Worm (Caenorhabditis elegans): Measurements from ENCODE around the gene D1014.2.

The D1014.2 gene

ce11 chrV:8190016-8190415 is 46.3 kb downstream of the D1014.2 start, which contains the start of gene F20D6.12:
Gene F20D6.12, minus strand, starts transcription at chrV:8190116.
- TF ChIP-seq F16B12.6 (tag; optimal IDR thresholded peaks at IDR 0.05) = no peak
- no peak for TF ChIP-seq hlh-17 (GFP tag; optimal IDR thresholded peaks at IDR 0.05; ENCODE audit: borderline replicate concordance)
- TF ChIP-seq nhr-47 (tag; optimal IDR thresholded peaks at IDR 0.05) = no peak
- TF ChIP-seq dsc-1 (tag; optimal IDR thresholded peaks at IDR 0.05) = no peak
- no peak for TF ChIP-seq pqm-1 (tag; optimal IDR thresholded peaks at IDR 0.05)
- TF ChIP-seq alr-1 (tag; optimal IDR thresholded peaks at IDR 0.05; ENCODE audit: borderline replicate concordance) = no peak
- no peak for TF ChIP-seq lir-3 (tag; optimal IDR thresholded peaks at IDR 0.05; ENCODE audit: poor library complexity)
- no peak for TF ChIP-seq hpl-2 (GFP tag; optimal IDR thresholded peaks at IDR 0.05)
- no peak for TF ChIP-seq swsn-7 (tag; optimal IDR thresholded peaks at IDR 0.05)
- no peak for TF ChIP-seq lin-13 (GFP tag; optimal IDR thresholded peaks at IDR 0.05)
- no peak for TF ChIP-seq mab-9 (GFP tag; IDR thresholded peaks at IDR 0.05)
- TF ChIP-seq snpc-4 (tag; optimal IDR thresholded peaks at IDR 0.05) = no peak
- no peak for TF ChIP-seq fkh-4 (tag; optimal IDR thresholded peaks at IDR 0.05; ENCODE audit: borderline replicate concordance)
- no peak for TF ChIP-seq tbx-2 (tag; optimal IDR thresholded peaks at IDR 0.05)
- no peak for TF ChIP-seq skn-1 (tag; optimal IDR thresholded peaks at IDR 0.05)
- no peak for TF ChIP-seq pag-3 (tag; optimal IDR thresholded peaks at IDR 0.05; ENCODE audit: borderline replicate concordance, insufficient read depth)

- TF ChIP-seq rnt-1 (tag; optimal IDR thresholded peaks at IDR 0.05) (no peak), nhr-77 (tag; optimal IDR thresholded peaks at IDR 0.05) (no peak)
These were observed 46.7 kb downstream of the D1014.2 start, which contains the start of gene F20D6.1 for ce11 chrV:8190430-8190829. Gene F20D6.1, plus strand, starts transcription at chrV:8190730.
